Fruit fly (Drosophila melanogaster) S2 (cell line): ENCODE data around the gene eIF4A.

Experiments used
- CG8478 ChIP-seq: fragments of >200 bp; optimal IDR thresholded peaks from 2 replicates; lab custom pipeline; 2018
- CTCF ChIP-seq, 2 experiments: fragments of >200 bp; optimal IDR thresholded peaks; 2 replicates each; lab custom pipeline; 2018

DNA sequence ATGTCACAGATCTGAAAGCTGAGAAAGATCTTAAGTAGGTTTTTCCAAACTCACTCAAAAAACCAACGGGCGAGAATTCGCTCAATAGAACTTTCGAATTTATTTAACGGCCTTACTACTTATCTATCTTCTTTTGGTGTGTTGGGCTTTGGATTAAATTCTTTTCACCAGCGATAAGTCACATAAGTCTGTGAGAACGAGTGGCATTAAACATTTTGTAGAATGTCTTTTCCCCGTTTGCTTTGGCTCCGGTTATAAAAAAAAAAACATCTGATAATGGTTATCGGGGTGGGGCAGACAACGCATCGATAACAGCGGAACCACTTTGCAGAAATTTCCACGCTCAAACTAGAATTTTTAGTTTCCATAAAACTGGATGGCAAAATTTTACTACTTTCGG, 6.0 kb upstream of the eIF4A start:
- TF ChIP-seq CTCF (optimal IDR thresholded peaks at IDR 0.05; lab: Kevin White, UChicago) = no peak
- TF ChIP-seq CG8478 (lab: Kevin White, UChicago) = no peak
